Worm (Caenorhabditis elegans) whole organism, L1 larva: ENCODE data around the gene hpo-10.

Experiments used
- lin-39 ChIP-seq: fragments of 150-350 bp; optimal IDR thresholded peaks from 2 replicates; lab custom pipeline; 2014; ENCODE audit warnings: missing biosample characterization, missing genetic modification reagents, missing genetic modification characterization
- pag-3 ChIP-seq: sonication (generic microtip); optimal IDR thresholded peaks from 2 replicates; lab custom pipeline; 2017; ENCODE audit warnings: missing genetic modification characterization, mild to moderate bottlenecking, missing compliant biosample characterization, antibody characterized with exemption, borderline replicate concordance; ENCODE audit not compliant: insufficient read depth
- unc-62 ChIP-seq: fragments of 150-350 bp; optimal IDR thresholded peaks from 2 replicates; lab custom pipeline; 2014; ENCODE audit warnings: missing biosample characterization, missing genetic modification reagents, missing genetic modification characterization

ce11 chrIII:5869429-5869828 lies 9.9 kb upstream of the hpo-10 start, which contains the start of gene F01F1.15:
- no peak for TF ChIP-seq pag-3 (tag; lab: Kevin White, UChicago)
- TF ChIP-seq lin-39 (tag; lab: Kevin White, UChicago), result no peak
- no peak for TF ChIP-seq unc-62 (GFP tag; lab: Kevin White, UChicago)
